Worm (Caenorhabditis elegans) whole organism, L2 larva: ENCODE results near the gene R11F4.2.
"Not testable (repeated sequence)": the region's sequence is repeated elsewhere in the genome, so short reads cannot be mapped to it uniquely, and the experiment has no call there.

Experiments
- C34F6.9 ChIP-seq: fragments of 150-350 bp; optimal IDR thresholded peaks from 2 replicates; lab custom pipeline; 2014; ENCODE audit warnings: missing biosample characterization, missing genetic modification characterization
- F13H6.1 ChIP-seq: sonication (generic microtip); optimal IDR thresholded peaks from 2 replicates; lab custom pipeline; 2016; ENCODE audit warnings: missing genetic modification characterization, missing compliant biosample characterization
- R02D3.7 ChIP-seq: fragments of 150-350 bp; optimal IDR thresholded peaks from 2 replicates; lab custom pipeline; 2014; ENCODE audit warnings: missing biosample characterization, missing genetic modification characterization
- Y55F3AM.14 ChIP-seq: fragments of 200-800 bp; sonication (Bioruptor generic); optimal IDR thresholded peaks from 2 replicates; lab custom pipeline; 2018; ENCODE audit warnings: mild to moderate bottlenecking, missing genetic modification characterization, missing compliant biosample characterization
- ZK546.5 ChIP-seq: sonication (generic microtip); optimal IDR thresholded peaks from 2 replicates; lab custom pipeline; 2017; ENCODE audit warnings: missing biosample characterization, missing genetic modification characterization
- alr-1 ChIP-seq: fragments of 150-350 bp; optimal IDR thresholded peaks from 2 replicates; lab custom pipeline; 2014; ENCODE audit warnings: missing biosample characterization, missing genetic modification characterization
- ama-1 ChIP-seq: fragments of 150-350 bp; optimal IDR thresholded peaks from 2 replicates; lab custom pipeline; 2018; ENCODE audit warnings: inconsistent platforms
- ceh-16 ChIP-seq: fragments of 150-350 bp; optimal IDR thresholded peaks from 2 replicates; lab custom pipeline; 2014; ENCODE audit warnings: missing biosample characterization, missing genetic modification characterization
- crh-2 ChIP-seq: sonication (generic microtip); optimal IDR thresholded peaks from 2 replicates; lab custom pipeline; 2017; ENCODE audit warnings: missing biosample characterization, missing genetic modification characterization
- egl-27 ChIP-seq: sonication (generic microtip); optimal IDR thresholded peaks from 3 replicates; lab custom pipeline; 2017; ENCODE audit warnings: missing biosample characterization, missing genetic modification reagents, missing genetic modification characterization
- fos-1 ChIP-seq: fragments of 150-350 bp; optimal IDR thresholded peaks from 2 replicates; lab custom pipeline; 2014; ENCODE audit warnings: missing biosample characterization, missing genetic modification characterization
- gmeb-1 ChIP-seq: fragments of 150-350 bp; optimal IDR thresholded peaks from 2 replicates; lab custom pipeline; 2014; ENCODE audit warnings: missing biosample characterization, missing genetic modification characterization
- lin-11 ChIP-seq: fragments of 150-350 bp; sonication (generic microtip); optimal IDR thresholded peaks from 2 replicates; lab custom pipeline; 2014; ENCODE audit warnings: missing biosample characterization, missing genetic modification characterization, inconsistent platforms, mixed read lengths
- lin-13 ChIP-seq: fragments of 150-350 bp; optimal IDR thresholded peaks from 2 replicates; lab custom pipeline; 2014; ENCODE audit warnings: missing biosample characterization, missing genetic modification reagents, missing genetic modification characterization
- lin-39 ChIP-seq: fragments of 150-350 bp; optimal IDR thresholded peaks from 2 replicates; lab custom pipeline; 2014; ENCODE audit warnings: missing biosample characterization, missing genetic modification reagents, missing genetic modification characterization
- lsy-2 ChIP-seq, 2 experiments: fragments of 150-350 bp in 1 of 2; sonication (generic microtip) in 1 of 2; optimal IDR thresholded peaks; 2 replicates each; lab custom pipeline; 2014 to 2017; ENCODE audit warnings: missing biosample characterization in 2 of 2, missing genetic modification characterization in 2 of 2
- mbf-1 ChIP-seq: sonication (generic microtip); optimal IDR thresholded peaks from 2 replicates; lab custom pipeline; 2017; ENCODE audit warnings: missing biosample characterization, missing genetic modification characterization
- mdl-1 ChIP-seq, 2 experiments: fragments of 150-350 bp in 1 of 2; sonication (generic microtip) in 1 of 2; optimal IDR thresholded peaks; 2 replicates each; lab custom pipeline; 2017; ENCODE audit warnings: missing biosample characterization in 2 of 2, missing genetic modification characterization in 2 of 2
- nhr-10 ChIP-seq: sonication (generic microtip); optimal IDR thresholded peaks from 2 replicates; lab custom pipeline; 2017; ENCODE audit warnings: missing biosample characterization, missing genetic modification characterization
- nhr-12 ChIP-seq: fragments of 150-350 bp; optimal IDR thresholded peaks from 2 replicates; lab custom pipeline; 2014; ENCODE audit warnings: missing biosample characterization, missing genetic modification characterization
- nhr-21 ChIP-seq: fragments of 150-350 bp; optimal IDR thresholded peaks from 2 replicates; lab custom pipeline; 2014; ENCODE audit warnings: missing biosample characterization, missing genetic modification characterization
- nhr-23 ChIP-seq: fragments of 150-350 bp; optimal IDR thresholded peaks from 2 replicates; lab custom pipeline; 2014; ENCODE audit warnings: missing biosample characterization, missing genetic modification reagents, missing genetic modification characterization
- nhr-6 ChIP-seq: fragments of 150-350 bp; optimal IDR thresholded peaks from 2 replicates; lab custom pipeline; 2014; ENCODE audit warnings: missing biosample characterization, missing genetic modification characterization
- nhr-77 ChIP-seq: fragments of 150-350 bp; optimal IDR thresholded peaks from 2 replicates; lab custom pipeline; 2014; ENCODE audit warnings: missing biosample characterization, missing genetic modification characterization
- peb-1 ChIP-seq: fragments of 150-350 bp; optimal IDR thresholded peaks from 2 replicates; lab custom pipeline; 2014; ENCODE audit warnings: missing biosample characterization, missing genetic modification characterization
- sem-4 ChIP-seq: fragments of 150-350 bp; optimal IDR thresholded peaks from 2 replicates; lab custom pipeline; 2014; ENCODE audit warnings: missing biosample characterization, missing genetic modification reagents, missing genetic modification characterization
- sma-3 ChIP-seq: sonication (generic microtip); optimal IDR thresholded peaks from 2 replicates; lab custom pipeline; 2016; ENCODE audit warnings: missing genetic modification reagents, missing genetic modification characterization, missing compliant biosample characterization
- sma-9 ChIP-seq, 2 experiments: fragments of 150-350 bp in 1 of 2; sonication (generic microtip) in 1 of 2; optimal IDR thresholded peaks; 2 replicates each; lab custom pipeline; 2014 to 2016; ENCODE audit warnings: missing genetic modification characterization in 2 of 2, mild to moderate bottlenecking in 1 of 2, missing biosample characterization in 1 of 2, missing compliant biosample characterization in 1 of 2, missing genetic modification reagents in 1 of 2, moderate library complexity in 1 of 2
- unc-55 ChIP-seq: fragments of 150-350 bp; sonication (generic microtip); optimal IDR thresholded peaks from 3 replicates; lab custom pipeline; 2014; ENCODE audit warnings: missing biosample characterization, missing genetic modification reagents, missing genetic modification characterization
- unc-62 ChIP-seq: fragments of 150-350 bp; optimal IDR thresholded peaks from 2 replicates; lab custom pipeline; 2014; ENCODE audit warnings: missing biosample characterization, missing genetic modification reagents, missing genetic modification characterization
- zag-1 ChIP-seq: fragments of 150-350 bp; optimal IDR thresholded peaks from 2 replicates; lab custom pipeline; 2014; ENCODE audit warnings: missing biosample characterization, missing genetic modification characterization
- ztf-1 ChIP-seq: fragments of 200-800 bp; sonication (Bioruptor generic); conservative IDR thresholded peaks from 2 replicates; pipeline ENCODE4 v1.3.6; 2022; ENCODE audit warnings: missing genetic modification characterization, missing compliant biosample characterization
- ztf-4 ChIP-seq: fragments of 150-350 bp; optimal IDR thresholded peaks from 2 replicates; lab custom pipeline; 2014; ENCODE audit warnings: missing biosample characterization, missing genetic modification characterization

Gene R11F4.2

ce11 chrII:4044349-4044748, 38.5 kb upstream of the R11F4.2 start, which contains the start of gene rpn-11 (continued):
- TF ChIP-seq C34F6.9 (tag; lab: Kevin White, UChicago), result peak; percentile 80
- TF ChIP-seq nhr-6 (tag; lab: Kevin White, UChicago), result peak; percentile 41
- peak; percentile 65 for TF ChIP-seq fos-1 (tag; lab: Kevin White, UChicago)
- TF ChIP-seq ZK546.5 (tag; lab: Kevin White, UChicago), result peak; percentile 59
- no peak for TF ChIP-seq nhr-10 (tag; lab: Kevin White, UChicago)
- TF ChIP-seq mdl-1 (tag; optimal IDR thresholded peaks at IDR 0.05; lab: Kevin White, UChicago), result peak; percentile 6 to 70
- TF ChIP-seq ceh-16, result no peak
- TF ChIP-seq sem-4 (tag; lab: Kevin White, UChicago), result peak; percentile 53
- peak; percentile 86 for TF ChIP-seq unc-55

DNA sequence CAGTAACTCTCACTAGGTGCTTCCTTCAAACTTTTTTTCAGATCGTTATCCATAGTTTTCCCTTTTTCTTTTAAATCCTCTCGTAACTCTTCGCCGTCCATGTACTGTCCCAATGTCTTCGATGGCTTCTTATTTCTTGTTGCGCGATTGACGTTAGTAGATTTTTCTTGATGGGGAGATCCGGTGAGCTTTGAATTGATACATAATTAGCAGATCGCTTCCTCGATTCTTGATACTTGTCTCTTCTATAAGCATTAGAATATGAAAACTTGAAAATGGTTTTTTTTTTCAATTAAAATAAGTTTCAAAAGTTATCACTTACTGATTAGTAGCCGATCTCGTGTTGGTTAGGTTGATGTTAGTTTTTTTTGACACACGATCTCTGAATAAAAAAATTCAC, 37.5 kb upstream of the R11F4.2 start, which contains the start of gene K07D4.2:
Gene K07D4.2, minus strand, starts transcription at position 101 of the 400 bp plus-strand sequence.
- no peak for TF ChIP-seq Y55F3AM.14 (GFP tag; lab: Kevin White, UChicago)
- TF ChIP-seq R02D3.7, result no peak
- no peak for TF ChIP-seq nhr-21 (tag; lab: Kevin White, UChicago)
- no peak for TF ChIP-seq unc-62 (GFP tag; lab: Kevin White, UChicago)
- no peak for TF ChIP-seq ztf-1
- TF ChIP-seq egl-27 (tag; lab: Kevin White, UChicago), result no peak
- TF ChIP-seq peb-1 (tag; lab: Kevin White, UChicago), result no peak
- TF ChIP-seq mbf-1 (tag; lab: Kevin White, UChicago), result no peak
- TF ChIP-seq alr-1 (tag; lab: Kevin White, UChicago), result no peak
- no peak for TF ChIP-seq sma-3 (GFP tag; lab: Kevin White, UChicago)

DNA sequence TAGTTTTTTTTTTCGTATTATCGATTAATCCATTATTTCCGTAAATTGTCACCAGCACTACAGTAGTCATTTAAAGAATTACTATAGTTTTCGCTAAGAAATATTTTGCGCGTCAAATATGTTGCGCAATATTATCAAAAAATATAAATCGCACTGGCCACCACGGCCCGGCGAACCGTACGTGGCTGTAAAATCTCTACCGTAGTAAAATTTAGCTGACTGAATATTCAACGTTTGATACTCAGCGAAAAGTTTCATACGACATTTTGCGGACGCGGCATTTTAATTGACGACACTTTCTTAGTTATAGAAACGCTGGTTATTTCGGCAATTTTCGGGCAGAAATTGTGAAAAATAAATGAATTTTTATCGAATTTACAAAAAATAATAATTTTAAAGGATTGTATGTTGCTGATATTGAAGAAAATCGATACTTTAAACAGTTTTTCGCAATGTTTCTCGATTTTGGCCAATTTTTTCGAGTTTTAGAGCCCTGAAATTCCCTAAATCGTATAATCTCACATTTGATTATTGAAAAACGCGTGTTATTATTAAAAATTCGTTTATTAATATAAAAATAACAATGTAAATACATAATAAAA, 34.9 kb upstream of the R11F4.2 start:
- peak; percentile 9 for TF ChIP-seq lin-13 (GFP tag; lab: Kevin White, UChicago)
- TF ChIP-seq gmeb-1, result peak; percentile 8
- peak; percentile 46 to 53 for TF ChIP-seq lsy-2 (tag; optimal IDR thresholded peaks at IDR 0.05; lab: Kevin White, UChicago)
- peak; percentile 60 for TF ChIP-seq sma-3 (GFP tag; lab: Kevin White, UChicago)
- TF ChIP-seq sma-9 (GFP tag; optimal IDR thresholded peaks at IDR 0.05; lab: Kevin White, UChicago), result peak; percentile 38
- not testable (repeated sequence) for TF ChIP-seq sma-9 (tag; optimal IDR thresholded peaks at IDR 0.05; lab: Kevin White, UChicago)
- peak; percentile 66 for TF ChIP-seq F13H6.1 (tag; lab: Kevin White, UChicago)

DNA sequence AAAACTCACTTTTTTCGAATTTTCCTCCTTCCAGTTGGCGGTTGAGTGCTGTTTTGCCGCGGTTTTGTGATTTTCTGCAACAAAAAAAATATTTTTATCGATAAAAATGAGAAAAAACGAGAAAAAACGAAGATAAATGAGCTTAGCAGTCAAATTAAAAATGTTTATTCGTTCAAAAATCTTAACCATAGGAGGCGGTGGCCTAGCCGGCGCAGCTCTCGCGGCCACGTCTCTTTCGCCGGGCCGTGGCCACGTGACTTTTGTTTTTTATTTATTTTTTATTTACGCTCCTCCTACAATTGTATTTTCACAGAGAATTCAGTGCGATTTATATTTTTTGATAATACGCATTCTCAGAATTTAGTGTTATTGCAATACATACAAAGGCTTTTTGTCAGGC, 33.2 kb upstream of the R11F4.2 start:
- TF ChIP-seq sma-3 (GFP tag; lab: Kevin White, UChicago), result peak; percentile 28
- TF ChIP-seq lsy-2 (tag; optimal IDR thresholded peaks at IDR 0.05; lab: Kevin White, UChicago), result peak in 1 of 2 experiments; percentile 77
- peak in 1 of 2 experiments; percentile 53 for TF ChIP-seq mdl-1 (tag; optimal IDR thresholded peaks at IDR 0.05; lab: Kevin White, UChicago)

- no peak for TF ChIP-seq crh-2
- TF ChIP-seq zag-1 (tag; lab: Kevin White, UChicago), result no peak
- TF ChIP-seq nhr-12 (tag; lab: Kevin White, UChicago), result no peak
- TF ChIP-seq ztf-4 (tag; lab: Kevin White, UChicago), result no peak
- no peak for TF ChIP-seq alr-1 (tag; lab: Kevin White, UChicago)
- no peak for TF ChIP-seq nhr-23 (tag; lab: Kevin White, UChicago)
- TF ChIP-seq nhr-77 (tag; lab: Kevin White, UChicago), result no peak
- TF ChIP-seq F13H6.1 (tag; lab: Kevin White, UChicago), result no peak
- no peak for TF ChIP-seq lin-11 (tag; lab: Kevin White, UChicago)
- TF ChIP-seq lin-39 (tag; lab: Kevin White, UChicago), result no peak
- TF ChIP-seq ceh-16, result no peak
- TF ChIP-seq lsy-2 (tag; optimal IDR thresholded peaks at IDR 0.05; lab: Kevin White, UChicago), result no peak
- no peak for TF ChIP-seq lin-13 (GFP tag; lab: Kevin White, UChicago)
- no peak for TF ChIP-seq gmeb-1
- no peak for TF ChIP-seq nhr-21 (tag; lab: Kevin White, UChicago)
- TF ChIP-seq ama-1, result no peak
These were observed 20.4 kb upstream of the R11F4.2 start, which contains the start of gene gadr-4 for ce11 chrII:4062477-4062876. gadr-4 (minus strand) TSS chrII:4062577.
